Worm (Caenorhabditis elegans): ENCODE measurements around the gene misc-1.

Gene misc-1

ce11 chrII:294606-295005 lies 8.2 kb downstream of the misc-1 start, which contains the start of gene B0432.11:
B0432.11 (minus strand) TSS chrII:294706.
- no peak for TF ChIP-seq ceh-27 (GFP tag; optimal IDR thresholded peaks at IDR 0.05)
- no peak for TF ChIP-seq unc-130 (GFP tag; optimal IDR thresholded peaks at IDR 0.05)
- TF ChIP-seq rpc-1 (optimal IDR thresholded peaks at IDR 0.05) = no peak
- TF ChIP-seq rpc-1 (tag; optimal IDR thresholded peaks at IDR 0.05) = no peak
- TF ChIP-seq K11D2.4 (GFP tag; IDR thresholded peaks at IDR 0.05) = no peak
- TF ChIP-seq F23B12.7 (tag; optimal IDR thresholded peaks at IDR 0.05; ENCODE audit: insufficient read depth) = no peak
- TF ChIP-seq akir-1 (GFP tag; optimal IDR thresholded peaks at IDR 0.05) = no peak
- no peak for TF ChIP-seq madf-10 (tag; optimal IDR thresholded peaks at IDR 0.05)
- no peak for TF ChIP-seq Y79H2A.3 (GFP tag; conservative IDR thresholded peaks at IDR 0.05)
- TF ChIP-seq Y53G8AR.9 (GFP tag; conservative IDR thresholded peaks at IDR 0.05) = no peak

ce11 chrII:296911-297440 lies 10.6 kb downstream of the misc-1 start, which contains the start of the genes clec-117 and B0432.1:
clec-117 (minus strand) TSS chrII:297011.
B0432.1 (plus strand) TSS chrII:297390.
- TF ChIP-seq lin-26 (GFP tag; IDR thresholded peaks at IDR 0.05) = no peak
- TF ChIP-seq zim-3 (tag; optimal IDR thresholded peaks at IDR 0.05) = no peak

- no peak for TF ChIP-seq rec-8 (tag; optimal IDR thresholded peaks at IDR 0.05)
- TF ChIP-seq F33H1.4 (GFP tag; IDR thresholded peaks at IDR 0.05) = no peak
- no peak for TF ChIP-seq xnd-1 (tag; optimal IDR thresholded peaks at IDR 0.05)
- TF ChIP-seq hmg-1.2 (GFP tag; IDR thresholded peaks at IDR 0.05) = no peak
- TF ChIP-seq F55B11.4 (tag; optimal IDR thresholded peaks at IDR 0.05; ENCODE audit: borderline replicate concordance, insufficient read depth) = no peak
- no peak for TF ChIP-seq egrh-3 (GFP tag; IDR thresholded peaks at IDR 0.05)
- no peak for TF ChIP-seq Y53G8AR.9 (GFP tag; conservative IDR thresholded peaks at IDR 0.05)
- no peak for TF ChIP-seq tbp1 (GFP tag; optimal IDR thresholded peaks at IDR 0.05)
- TF ChIP-seq let-607 (tag; optimal IDR thresholded peaks at IDR 0.05) = no peak
- no peak for TF ChIP-seq B0019.2 (GFP tag; conservative IDR thresholded peaks at IDR 0.05)
- no peak for TF ChIP-seq bed-2 (GFP tag; IDR thresholded peaks at IDR 0.05)
- TF ChIP-seq ekl-4 (GFP tag; IDR thresholded peaks at IDR 0.05) = no peak
- TF ChIP-seq nfyb-1 (GFP tag; IDR thresholded peaks at IDR 0.05) = no peak
- TF ChIP-seq madf-10 (tag; optimal IDR thresholded peaks at IDR 0.05) = no peak
- no peak for TF ChIP-seq unc-62 (GFP tag; optimal IDR thresholded peaks at IDR 0.05)
- TF ChIP-seq snpc-3.4 (tag; optimal IDR thresholded peaks at IDR 0.05) = no peak
These were observed 13.3 kb downstream of the misc-1 start, which contains the start of gene K01A2.6 for ce11 chrII:299684-300083. K01A2.6 (plus strand) TSS chrII:299984.

- TF ChIP-seq T07F8.4 (tag; optimal IDR thresholded peaks at IDR 0.05) = no peak
- no peak for TF ChIP-seq F55B11.4 (tag; optimal IDR thresholded peaks at IDR 0.05; ENCODE audit: borderline replicate concordance, insufficient read depth)
- no peak for TF ChIP-seq unc-62 (GFP tag; optimal IDR thresholded peaks at IDR 0.05)
- peak; percentile 51 for TF ChIP-seq rpc-1 (optimal IDR thresholded peaks at IDR 0.05)
- no peak for TF ChIP-seq rpc-1 (tag; optimal IDR thresholded peaks at IDR 0.05)
- TF ChIP-seq hsf-1 (GFP tag; IDR thresholded peaks at IDR 0.05) = peak; percentile 85
- TF ChIP-seq pbrm-1 (GFP tag; IDR thresholded peaks at IDR 0.05) = no peak
- no peak for TF ChIP-seq athp-1 (tag; optimal IDR thresholded peaks at IDR 0.05)
These were observed 14.8 kb downstream of the misc-1 start, which contains the start of gene K01A2.5 for ce11 chrII:300977-301772. K01A2.5 (plus strand) TSS chrII:301273.

Data from whole organism, young adult.